Fruit fly (Drosophila melanogaster) whole organism, embryonic: Measurements from ENCODE around the gene CG15728.

Experiments used
- B-H2 ChIP-seq: fragments of 200-800 bp; sonication (Bioruptor generic); optimal IDR thresholded peaks from 2 replicates; lab custom pipeline; 2018; ENCODE audit warnings: missing biosample characterization, mild to moderate bottlenecking, missing genetic modification characterization
- BtbVII ChIP-seq: fragments of 200-800 bp; sonication (Bioruptor generic); optimal IDR thresholded peaks from 3 replicates; lab custom pipeline; 2017; ENCODE audit warnings: missing biosample characterization, mild to moderate bottlenecking, missing genetic modification characterization
- C15 ChIP-seq: fragments of 200-800 bp; sonication (Bioruptor generic); IDR thresholded peaks from 3 replicates; pipeline ENCODE4 v1.3.6; 2022; ENCODE audit warnings: missing biosample characterization, missing genetic modification characterization
- CG10654 ChIP-seq: fragments of 200-800 bp; sonication (Bioruptor generic); optimal IDR thresholded peaks from 2 replicates; lab custom pipeline; 2016; ENCODE audit warnings: missing biosample characterization, missing genetic modification characterization
- CG11504 ChIP-seq: fragments of 200-800 bp; sonication (Bioruptor generic); optimal IDR thresholded peaks from 3 replicates; lab custom pipeline; 2019; ENCODE audit warnings: missing biosample characterization, mild to moderate bottlenecking, missing genetic modification characterization, moderate library complexity
- CG11723 ChIP-seq: fragments of 200-800 bp; sonication (Bioruptor generic); optimal IDR thresholded peaks from 2 replicates; lab custom pipeline; 2017; ENCODE audit warnings: missing biosample characterization, mild to moderate bottlenecking, missing genetic modification characterization
- CG12236 ChIP-seq: fragments of 200-800 bp; sonication (Bioruptor generic); optimal IDR thresholded peaks from 2 replicates; lab custom pipeline; 2016; ENCODE audit warnings: missing biosample characterization, missing genetic modification characterization
- CG13624 ChIP-seq: fragments of 200-800 bp; sonication (Bioruptor generic); optimal IDR thresholded peaks from 2 replicates; lab custom pipeline; 2016; ENCODE audit warnings: missing biosample characterization, missing genetic modification characterization
- CG14050 ChIP-seq: fragments of 200-800 bp; sonication (Bioruptor generic); IDR thresholded peaks from 3 replicates; pipeline ENCODE4 v1.3.6; 2022; ENCODE audit warnings: missing biosample characterization, missing genetic modification characterization
- CG15696 ChIP-seq: fragments of 200-800 bp; sonication (Bioruptor generic); optimal IDR thresholded peaks from 2 replicates; lab custom pipeline; 2019; ENCODE audit warnings: missing biosample characterization, mild to moderate bottlenecking, missing genetic modification characterization, moderate library complexity
- CG17829 ChIP-seq: fragments of 200-800 bp; optimal IDR thresholded peaks from 2 replicates; lab custom pipeline; 2019; ENCODE audit warnings: missing biosample characterization, mild to moderate bottlenecking, missing genetic modification characterization, moderate library complexity
- CG17912 ChIP-seq: fragments of 200-800 bp; sonication (Bioruptor generic); optimal IDR thresholded peaks from 2 replicates; lab custom pipeline; 2018; ENCODE audit warnings: missing biosample characterization, mild to moderate bottlenecking, missing genetic modification characterization
- CG2120 ChIP-seq: fragments of 200-800 bp; sonication (Bioruptor generic); optimal IDR thresholded peaks from 3 replicates; lab custom pipeline; 2016; ENCODE audit warnings: missing biosample characterization, missing genetic modification characterization
- CG2889 ChIP-seq: fragments of 200-800 bp; sonication (Bioruptor generic); IDR thresholded peaks from 3 replicates; pipeline ENCODE4 v1.3.6; 2022; ENCODE audit warnings: missing biosample characterization, missing genetic modification characterization
- CG3065 ChIP-seq: fragments of 200-800 bp; sonication (Bioruptor generic); optimal IDR thresholded peaks from 2 replicates; lab custom pipeline; 2016; ENCODE audit warnings: missing biosample characterization, missing genetic modification characterization
- CG5245 ChIP-seq: fragments of 200-800 bp; sonication (Bioruptor generic); optimal IDR thresholded peaks from 3 replicates; lab custom pipeline; 2016; ENCODE audit warnings: missing biosample characterization, missing genetic modification characterization
- CG5953 ChIP-seq: fragments of 200-800 bp; sonication (Bioruptor generic); IDR thresholded peaks from 2 replicates; pipeline ENCODE4 v1.3.6; 2022; ENCODE audit warnings: missing biosample characterization, missing genetic modification characterization
- CG6175 ChIP-seq: fragments of 200-800 bp; sonication (Bioruptor generic); IDR thresholded peaks from 3 replicates; pipeline ENCODE4 v1.3.6; 2022; ENCODE audit warnings: missing biosample characterization, missing genetic modification characterization
- CG6765 ChIP-seq: fragments of 200-800 bp; sonication (Bioruptor generic); optimal IDR thresholded peaks from 3 replicates; lab custom pipeline; 2017; ENCODE audit warnings: missing biosample characterization, mild to moderate bottlenecking, missing genetic modification characterization
- CG6813 ChIP-seq: fragments of 200-800 bp; sonication (Bioruptor generic); optimal IDR thresholded peaks from 2 replicates; lab custom pipeline; 2017; ENCODE audit warnings: missing biosample characterization, missing genetic modification characterization, mild to moderate bottlenecking, moderate library complexity, missing genetic modification reagents
- CG7357 ChIP-seq: fragments of 200-800 bp; sonication (Bioruptor generic); IDR thresholded peaks from 3 replicates; pipeline ENCODE4 v1.3.6; 2022; ENCODE audit warnings: missing biosample characterization, missing genetic modification characterization
- CG7745 ChIP-seq: fragments of 200-800 bp; sonication (Bioruptor generic); optimal IDR thresholded peaks from 2 replicates; lab custom pipeline; 2018; ENCODE audit warnings: missing biosample characterization, mild to moderate bottlenecking, missing genetic modification characterization, moderate library complexity
- CG8359 ChIP-seq: fragments of 200-800 bp; sonication (Bioruptor generic); optimal IDR thresholded peaks from 2 replicates; lab custom pipeline; 2017; ENCODE audit warnings: missing biosample characterization, mild to moderate bottlenecking, missing genetic modification characterization, borderline replicate concordance
- CG8478 ChIP-seq: fragments of >200 bp; optimal IDR thresholded peaks from 2 replicates; lab custom pipeline; 2018
- CG8924 ChIP-seq: fragments of 200-800 bp; optimal IDR thresholded peaks from 3 replicates; lab custom pipeline; 2019; ENCODE audit warnings: missing biosample characterization, mild to moderate bottlenecking, missing genetic modification characterization, moderate library complexity
- CG9817 ChIP-seq: fragments of 200-800 bp; sonication (Bioruptor generic); optimal IDR thresholded peaks from 2 replicates; lab custom pipeline; 2018; ENCODE audit warnings: missing biosample characterization, mild to moderate bottlenecking, missing genetic modification characterization, moderate library complexity
- Dbx ChIP-seq: fragments of 200-800 bp; sonication (Bioruptor generic); IDR thresholded peaks from 3 replicates; pipeline ENCODE4 v1.3.6; 2022; ENCODE audit warnings: missing biosample characterization, missing genetic modification characterization
- Elba2 ChIP-seq: fragments of 200-800 bp; sonication (Bioruptor generic); optimal IDR thresholded peaks from 3 replicates; lab custom pipeline; 2016; ENCODE audit warnings: missing biosample characterization, missing genetic modification characterization
- Fer2 ChIP-seq: fragments of 200-800 bp; sonication (Bioruptor generic); optimal IDR thresholded peaks from 2 replicates; lab custom pipeline; 2018; ENCODE audit warnings: missing biosample characterization, mild to moderate bottlenecking, missing genetic modification characterization, moderate library complexity
- Gug ChIP-seq: fragments of 200-800 bp; sonication (Bioruptor generic); IDR thresholded peaks from 4 replicates; pipeline ENCODE4 v1.3.6; 2022; ENCODE audit warnings: missing biosample characterization, missing genetic modification characterization
- HLH4C ChIP-seq: fragments of 200-800 bp; sonication (Bioruptor generic); IDR thresholded peaks from 3 replicates; pipeline ENCODE4 v1.3.6; 2022; ENCODE audit warnings: missing biosample characterization, missing genetic modification characterization; ENCODE audit not compliant: partially characterized antibody
- Jarid2 ChIP-seq: fragments of 200-800 bp; sonication (Bioruptor generic); optimal IDR thresholded peaks from 3 replicates; lab custom pipeline; 2017; ENCODE audit warnings: mild to moderate bottlenecking, missing biosample characterization, missing genetic modification reagents, missing genetic modification characterization
- Lim3 ChIP-seq: fragments of 200-800 bp; sonication (Bioruptor generic); IDR thresholded peaks from 2 replicates; pipeline ENCODE4 v1.3.6; 2022; ENCODE audit warnings: missing biosample characterization, missing genetic modification characterization
- MESR4 ChIP-seq: fragments of 200-800 bp; sonication (Bioruptor generic); optimal IDR thresholded peaks from 2 replicates; lab custom pipeline; 2018; ENCODE audit warnings: missing biosample characterization, mild to moderate bottlenecking, missing genetic modification characterization, moderate library complexity
- Med ChIP-seq: fragments of 200-800 bp; sonication (Bioruptor generic); peaks from one replicate; lab custom pipeline; 2016; ENCODE audit warnings: missing biosample characterization, missing genetic modification characterization, mild to moderate bottlenecking, inconsistent platforms, moderate library complexity
- Taf1 ChIP-seq: fragments of 200-800 bp; sonication (Bioruptor generic); IDR thresholded peaks from 2 replicates; pipeline ENCODE4 v1.3.6; 2022; ENCODE audit warnings: missing biosample characterization, missing genetic modification characterization
- YL-1 ChIP-seq: fragments of 200-800 bp; sonication (Bioruptor generic); optimal IDR thresholded peaks from 3 replicates; lab custom pipeline; 2017; ENCODE audit warnings: missing biosample characterization, mild to moderate bottlenecking, missing genetic modification characterization
- ab ChIP-seq: fragments of 200-800 bp; sonication (Bioruptor generic); optimal IDR thresholded peaks from 2 replicates; lab custom pipeline; 2016; ENCODE audit warnings: missing biosample characterization, missing genetic modification characterization
- ase ChIP-seq: fragments of 200-800 bp; sonication (Bioruptor generic); IDR thresholded peaks from 3 replicates; pipeline ENCODE4 v1.3.6; 2022; ENCODE audit warnings: missing biosample characterization, missing genetic modification characterization
- ash1 ChIP-seq: fragments of 200-800 bp; sonication (Bioruptor generic); optimal IDR thresholded peaks from 2 replicates; lab custom pipeline; 2018; ENCODE audit warnings: missing biosample characterization, mild to moderate bottlenecking, missing genetic modification characterization
- corto ChIP-seq: fragments of 200-800 bp; sonication (Bioruptor generic); optimal IDR thresholded peaks from 2 replicates; lab custom pipeline; 2016; ENCODE audit warnings: missing biosample characterization, mild to moderate bottlenecking, missing genetic modification characterization, moderate library complexity
- fd64A ChIP-seq: fragments of 200-800 bp; sonication (Bioruptor generic); optimal IDR thresholded peaks from 3 replicates; lab custom pipeline; 2018; ENCODE audit warnings: missing biosample characterization, mild to moderate bottlenecking, missing genetic modification characterization
- gce ChIP-seq: fragments of 200-800 bp; sonication (Bioruptor generic); IDR thresholded peaks from 3 replicates; pipeline ENCODE4 v1.3.6; 2022; ENCODE audit warnings: missing biosample characterization, missing genetic modification characterization
- gem ChIP-seq: fragments of 200-800 bp; sonication (Bioruptor generic); optimal IDR thresholded peaks from 2 replicates; lab custom pipeline; 2019; ENCODE audit warnings: missing biosample characterization, mild to moderate bottlenecking, missing genetic modification characterization, moderate library complexity
- mam ChIP-seq: fragments of 200-800 bp; sonication (Bioruptor generic); optimal IDR thresholded peaks from 3 replicates; lab custom pipeline; 2016; ENCODE audit warnings: missing biosample characterization, missing genetic modification characterization
- odd ChIP-seq: fragments of 200-800 bp; sonication (Bioruptor generic); optimal IDR thresholded peaks from 2 replicates; lab custom pipeline; 2017; ENCODE audit warnings: missing biosample characterization, mild to moderate bottlenecking, missing genetic modification characterization
- pnt ChIP-seq: fragments of 200-800 bp; sonication (Bioruptor generic); optimal IDR thresholded peaks from 3 replicates; lab custom pipeline; 2016; ENCODE audit warnings: missing biosample characterization, missing genetic modification characterization
- ssp ChIP-seq: fragments of 200-800 bp; sonication (Bioruptor generic); IDR thresholded peaks from 2 replicates; pipeline ENCODE4 v1.3.6; 2022; ENCODE audit warnings: missing biosample characterization, missing genetic modification characterization
- toy ChIP-seq: fragments of 200-800 bp; sonication (Bioruptor generic); IDR thresholded peaks from 2 replicates; pipeline ENCODE4 v1.3.6; 2022; ENCODE audit warnings: missing biosample characterization, missing genetic modification characterization
- vnd ChIP-seq: fragments of 200-800 bp; sonication (Bioruptor generic); IDR thresholded peaks from 3 replicates; pipeline ENCODE4 v1.3.6; 2022; ENCODE audit warnings: missing biosample characterization, missing genetic modification characterization; ENCODE audit not compliant: partially characterized antibody
- yki ChIP-seq: fragments of >200 bp; optimal IDR thresholded peaks from 3 replicates; lab custom pipeline; 2018
- zen ChIP-seq: fragments of 200-800 bp; sonication (Bioruptor generic); optimal IDR thresholded peaks from 3 replicates; lab custom pipeline; 2018; ENCODE audit warnings: missing biosample characterization, mild to moderate bottlenecking, missing genetic modification characterization, moderate library complexity

CG15728 gene

DNA sequence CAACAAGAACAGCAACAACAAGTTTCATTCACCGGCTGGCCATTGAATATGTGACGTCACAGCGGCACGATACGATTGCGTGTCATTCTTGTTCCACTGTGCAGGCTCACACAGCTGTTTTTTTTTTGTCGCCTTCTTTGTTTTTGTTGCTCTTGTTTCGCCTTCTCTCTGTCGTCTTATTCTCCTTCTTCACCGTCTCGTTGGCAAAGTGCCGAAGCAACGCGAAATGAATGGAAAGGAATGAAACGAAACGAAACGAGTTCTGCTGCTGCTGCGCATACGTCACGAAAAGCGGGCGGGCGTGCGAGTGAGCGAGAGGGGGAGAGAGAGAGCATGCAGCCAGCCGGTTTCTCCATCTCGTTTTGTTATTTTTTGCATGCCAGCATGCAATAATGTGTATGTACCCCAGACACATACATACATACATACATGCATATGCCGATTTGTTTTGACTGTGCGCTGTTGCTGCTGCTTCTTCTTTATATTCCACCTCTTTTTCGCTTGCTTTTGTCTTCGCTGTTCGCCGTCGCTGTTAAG lies 49.4 kb upstream of the CG15728 start (continued):
- TF ChIP-seq Lim3 (GFP tag; lab: Robert Waterston, UW) (no peak), Med (GFP tag; lab: Kevin White, UChicago) (peak; percentile 76), Jarid2 (no peak), pnt (no peak), zen (no peak), Gug (no peak), CG7357 (GFP tag; lab: Robert Waterston, UW) (no peak), toy (GFP tag; lab: Robert Waterston, UW) (no peak), CG8478 (lab: Kevin White, UChicago) (no peak), B-H2 (GFP tag; lab: Kevin White, UChicago) (no peak), CG9817 (tag; lab: Kevin White, UChicago) (no peak), CG11723 (GFP tag; lab: Kevin White, UChicago) (no peak), Elba2 (GFP tag; lab: Kevin White, UChicago) (no peak), CG6813 (GFP tag; lab: Kevin White, UChicago) (no peak), vnd (no peak), corto (GFP tag; lab: Kevin White, UChicago) (peak; percentile 52), gem (peak; percentile 16), Dbx (GFP tag; lab: Robert Waterston, UW) (no peak), YL-1 (no peak), CG2120 (GFP tag; lab: Kevin White, UChicago) (no peak), C15 (GFP tag; lab: Robert Waterston, UW) (no peak), gce (GFP tag; lab: Robert Waterston, UW) (no peak), CG11504 (tag; lab: Kevin White, UChicago) (peak; percentile 18), CG12236 (GFP tag; lab: Kevin White, UChicago) (no peak), CG7745 (tag; lab: Kevin White, UChicago) (no peak), CG8924 (peak; percentile 32), CG17912 (no peak), CG8359 (no peak), BtbVII (GFP tag; lab: Kevin White, UChicago) (peak; percentile 41), fd64A (GFP tag; lab: Kevin White, UChicago) (no peak), CG14050 (GFP tag; lab: Robert Waterston, UW) (peak; percentile 25; the same call in 1 of the 3 replicates), ase (GFP tag; lab: Robert Waterston, UW) (no peak), CG5953 (GFP tag; lab: Robert Waterston, UW) (no peak), ash1 (GFP tag; lab: Kevin White, UChicago) (no peak), CG5245 (no peak), Fer2 (tag; lab: Kevin White, UChicago) (no peak), ab (GFP tag; lab: Kevin White, UChicago) (no peak), CG2889 (GFP tag; lab: Robert Waterston, UW) (no peak), HLH4C (GFP tag; lab: Robert Waterston, UW) (no peak), CG17829 (tag; lab: Kevin White, UChicago) (no peak), yki (lab: Kevin White, UChicago) (no peak), CG15696 (tag; lab: Kevin White, UChicago) (no peak), ssp (GFP tag; lab: Robert Waterston, UW) (no peak), CG3065 (GFP tag; lab: Kevin White, UChicago) (no peak), mam (no peak), CG6765 (GFP tag; lab: Kevin White, UChicago) (no peak), Taf1 (GFP tag; lab: Robert Waterston, UW) (no peak), MESR4 (GFP tag; lab: Kevin White, UChicago) (no peak), CG13624 (GFP tag; lab: Kevin White, UChicago) (no peak), CG6175 (no peak), CG10654 (GFP tag; lab: Kevin White, UChicago) (no peak), odd (no peak)
